Worm (Caenorhabditis elegans): ENCODE results near the gene Y82E9BL.19.

Y82E9BL.19 gene

DNA sequence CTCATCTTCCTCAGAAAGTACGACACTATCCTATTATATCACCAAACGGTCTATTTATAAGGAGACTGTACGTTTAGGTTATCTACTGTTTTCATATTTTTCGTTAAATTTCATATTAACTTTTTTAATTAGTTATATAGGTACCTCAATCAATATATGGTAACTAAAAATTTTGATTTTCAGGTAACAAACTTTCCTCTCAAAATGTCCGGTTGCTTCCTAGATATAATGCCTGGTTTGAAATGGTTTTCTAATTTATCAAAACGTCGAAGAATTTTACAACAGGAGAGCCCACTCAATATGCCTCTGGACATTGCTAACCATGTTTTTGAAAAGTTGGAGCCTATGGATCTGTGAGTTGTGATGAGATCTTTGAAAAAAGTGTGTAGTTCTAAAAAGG lies 34.2 kb upstream of the Y82E9BL.19 start, which contains the start of gene fbxa-28:
Gene fbxa-28, plus strand, starts transcription at position 301 of the 400 bp plus-strand sequence.
- TF ChIP-seq sox-4 (tag; optimal IDR thresholded peaks at IDR 0.05) (no peak), lin-35 (GFP tag; optimal IDR thresholded peaks at IDR 0.05) (no peak), ceh-88 (GFP tag; IDR thresholded peaks at IDR 0.05) (no peak), nhr-84 (tag; optimal IDR thresholded peaks at IDR 0.05) (no peak), ztf-11 (tag; optimal IDR thresholded peaks at IDR 0.05) (no peak), unc-130 (tag; optimal IDR thresholded peaks at IDR 0.05) (no peak), ets-5 (GFP tag; IDR thresholded peaks at IDR 0.05) (no peak), sptf-1 (tag; optimal IDR thresholded peaks at IDR 0.05) (no peak), unc-30 (tag; optimal IDR thresholded peaks at IDR 0.05) (no peak), alr-1 (tag; optimal IDR thresholded peaks at IDR 0.05; ENCODE audit: borderline replicate concordance) (no peak), lin-13 (GFP tag; optimal IDR thresholded peaks at IDR 0.05) (no peak), grh-1 (GFP tag; IDR thresholded peaks at IDR 0.05) (no peak), irx-1 (tag; optimal IDR thresholded peaks at IDR 0.05) (no peak), nhr-28 (tag; optimal IDR thresholded peaks at IDR 0.05) (no peak), snpc-4 (tag; optimal IDR thresholded peaks at IDR 0.05) (no peak)

DNA sequence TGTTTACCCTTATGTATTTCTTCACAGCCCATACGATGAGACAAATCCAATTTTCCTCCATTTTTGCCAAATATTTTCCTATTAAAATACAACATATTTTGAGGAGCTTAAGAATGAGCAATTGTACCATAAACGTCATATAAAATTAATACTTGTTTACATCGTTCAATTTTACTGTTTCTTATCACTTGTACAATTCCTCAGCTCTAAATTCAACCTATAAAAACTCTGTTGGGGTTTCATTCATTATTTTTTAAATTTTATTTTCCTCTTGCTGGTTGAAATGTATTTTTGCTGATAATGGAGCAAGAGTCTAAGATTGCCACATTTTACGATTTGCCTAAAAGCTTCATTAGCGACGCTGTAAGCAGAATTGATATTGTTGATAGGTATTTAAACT lies 28.4 kb upstream of the Y82E9BL.19 start, which contains the start of gene fbxa-75:
Gene fbxa-75, plus strand, starts transcription at position 301 of the 400 bp plus-strand sequence.
- TF ChIP-seq ceh-82 (tag; optimal IDR thresholded peaks at IDR 0.05) (no peak), mdl-1 (tag; optimal IDR thresholded peaks at IDR 0.05) (no peak)

DNA sequence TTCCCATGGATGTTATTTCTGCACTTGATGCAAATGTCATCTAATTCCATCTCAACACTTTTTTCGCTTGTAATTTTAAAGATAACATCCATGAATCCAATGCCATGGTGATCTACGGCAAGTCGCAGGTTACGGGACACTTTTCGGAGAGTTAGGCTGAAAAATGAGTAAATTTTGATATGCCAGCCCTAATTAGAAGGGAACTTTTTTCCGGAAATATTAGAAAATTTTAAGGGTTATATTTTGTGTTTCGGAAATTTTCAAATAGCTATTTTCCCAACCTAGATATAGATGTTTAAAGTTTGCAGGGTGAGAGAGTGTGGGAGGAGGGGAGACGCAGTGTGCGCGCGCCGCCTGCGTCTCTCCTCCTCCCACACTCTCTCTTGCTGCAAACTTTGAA lies 24.5 kb upstream of the Y82E9BL.19 start:
- no peak for TF ChIP-seq efl-1 (optimal IDR thresholded peaks at IDR 0.05)
- TF ChIP-seq efl-1 (GFP tag; optimal IDR thresholded peaks at IDR 0.05 in 1 of 2): peak in 1 of 2 experiments; percentile 51
- TF ChIP-seq nhr-85 (tag): no peak
- TF ChIP-seq egl-27 (tag; optimal IDR thresholded peaks at IDR 0.05): no peak

- TF ChIP-seq elt-2 (tag; optimal IDR thresholded peaks at IDR 0.05) (peak; percentile 55), egl-27 (tag; optimal IDR thresholded peaks at IDR 0.05) (no peak), nhr-19 (GFP tag; conservative IDR thresholded peaks at IDR 0.05) (0 out of 2 replicates have a peak, but pooled peaks have one; percentile 3), ceh-90 (tag; optimal IDR thresholded peaks at IDR 0.05) (no peak), skn-1 (tag; optimal IDR thresholded peaks at IDR 0.05) (peak; percentile 59)
Observed at ce11 chrIII:1308209-1308608, 23.6 kb upstream of the Y82E9BL.19 start, which contains the start of gene fbxa-79. TSS of gene fbxa-79 (minus strand) at chrIII:1308294.

ce11 chrIII:1308887-1309286 lies 22.9 kb upstream of the Y82E9BL.19 start, which contains the start of gene Y82E9BL.12:
TSS of gene Y82E9BL.12 (plus strand) at chrIII:1309187.
- TF ChIP-seq efl-1 (optimal IDR thresholded peaks at IDR 0.05) (no peak), efl-1 (GFP tag; optimal IDR thresholded peaks at IDR 0.05 in 1 of 2) (peak in 1 of 2 experiments; percentile 6), hlh-17 (GFP tag; optimal IDR thresholded peaks at IDR 0.05; ENCODE audit: borderline replicate concordance) (no peak)

DNA sequence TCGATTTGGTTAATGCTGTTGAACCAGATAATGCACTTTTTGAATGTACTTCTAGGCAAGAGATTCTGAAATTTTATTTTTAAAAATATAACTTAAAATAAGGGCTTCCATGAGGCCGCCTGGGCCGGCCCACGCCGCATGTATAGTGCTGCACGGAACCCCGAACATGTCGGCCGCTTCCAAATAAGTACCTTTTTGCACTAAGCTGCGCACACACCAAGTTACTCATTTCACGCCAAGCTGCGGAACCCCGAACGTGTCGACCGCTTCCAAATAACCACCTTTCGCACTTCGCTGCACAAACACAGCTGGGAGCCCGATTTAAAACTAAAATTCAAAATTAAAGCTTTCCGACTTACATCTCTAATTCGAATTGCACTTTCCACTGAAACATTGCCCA lies 20.4 kb upstream of the Y82E9BL.19 start:
- TF ChIP-seq jun-1 (tag; optimal IDR thresholded peaks at IDR 0.05): no peak
- no peak for TF ChIP-seq C34B4.2 (tag; optimal IDR thresholded peaks at IDR 0.05)
- TF ChIP-seq ces-1 (GFP tag; optimal IDR thresholded peaks at IDR 0.05): no peak
- no peak for TF ChIP-seq lin-35 (GFP tag; optimal IDR thresholded peaks at IDR 0.05)
- TF ChIP-seq swsn-7 (tag; optimal IDR thresholded peaks at IDR 0.05): no peak
- no peak for TF ChIP-seq nhr-20 (tag; optimal IDR thresholded peaks at IDR 0.05)
- TF ChIP-seq nhr-237 (tag; optimal IDR thresholded peaks at IDR 0.05): no peak
- TF ChIP-seq unc-62 (GFP tag; optimal IDR thresholded peaks at IDR 0.05): no peak
- no peak for TF ChIP-seq unc-30 (tag; optimal IDR thresholded peaks at IDR 0.05)
- TF ChIP-seq ceh-8 (GFP tag; optimal IDR thresholded peaks at IDR 0.05): no peak
- TF ChIP-seq blmp-1 (tag; optimal IDR thresholded peaks at IDR 0.05): no peak
- no peak for TF ChIP-seq ceh-88 (GFP tag; IDR thresholded peaks at IDR 0.05)
- no peak for TF ChIP-seq tbx-2 (tag; optimal IDR thresholded peaks at IDR 0.05)
- no peak for TF ChIP-seq lir-3 (tag; optimal IDR thresholded peaks at IDR 0.05; ENCODE audit: poor library complexity)
- TF ChIP-seq pax-3 (tag; optimal IDR thresholded peaks at IDR 0.05): no peak
- no peak for TF ChIP-seq elt-3 (tag; optimal IDR thresholded peaks at IDR 0.05)
- TF ChIP-seq irx-1 (tag; optimal IDR thresholded peaks at IDR 0.05): no peak
- no peak for TF ChIP-seq hlh-4 (tag; optimal IDR thresholded peaks at IDR 0.05)
- no peak for TF ChIP-seq dsc-1 (tag; optimal IDR thresholded peaks at IDR 0.05)
- TF ChIP-seq sup-37 (GFP tag; optimal IDR thresholded peaks at IDR 0.05): no peak
